Worm (Caenorhabditis elegans) whole organism, L3 larva: Measurements from ENCODE around the gene mpc-1.

ENCODE experiments used
- aly-2 ChIP-seq: fragments of 150-350 bp; optimal IDR thresholded peaks from 2 replicates; lab custom pipeline; 2014; ENCODE audit warnings: missing biosample characterization, missing genetic modification characterization
- ceh-28 ChIP-seq: fragments of 150-350 bp; optimal IDR thresholded peaks from 2 replicates; lab custom pipeline; 2014; ENCODE audit warnings: missing biosample characterization, missing genetic modification reagents, missing genetic modification characterization
- ceh-9 ChIP-seq: sonication (generic microtip); optimal IDR thresholded peaks from 2 replicates; lab custom pipeline; 2018; ENCODE audit warnings: missing biosample characterization, missing genetic modification characterization
- daf-12 ChIP-seq: fragments of 150-350 bp; optimal IDR thresholded peaks from 2 replicates; lab custom pipeline; 2014; ENCODE audit warnings: missing biosample characterization, missing genetic modification reagents, missing genetic modification characterization
- egl-5 ChIP-seq: fragments of 150-350 bp; optimal IDR thresholded peaks from 2 replicates; lab custom pipeline; 2017; ENCODE audit warnings: missing biosample characterization, missing genetic modification reagents, missing genetic modification characterization, inconsistent platforms
- elt-2 ChIP-seq: sonication (generic microtip); optimal IDR thresholded peaks from 2 replicates; lab custom pipeline; 2016; ENCODE audit warnings: missing genetic modification reagents, mild to moderate bottlenecking, missing genetic modification characterization, missing compliant biosample characterization
- elt-3 ChIP-seq, 3 experiments: fragments of 150-350 bp in 1 of 3; sonication (generic microtip) in 2 of 3; optimal IDR thresholded peaks; 2 replicates in 2 of 3; 4 replicates in 1 of 3; lab custom pipeline; 2014 to 2017; ENCODE audit warnings: missing biosample characterization in 3 of 3, missing genetic modification characterization in 3 of 3
- fkh-2 ChIP-seq: fragments of 150-350 bp; optimal IDR thresholded peaks from 2 replicates; lab custom pipeline; 2014; ENCODE audit warnings: missing biosample characterization, missing genetic modification reagents, missing genetic modification characterization
- fos-1 ChIP-seq: fragments of 150-350 bp; optimal IDR thresholded peaks from 2 replicates; lab custom pipeline; 2014; ENCODE audit warnings: missing biosample characterization, missing genetic modification characterization
- hmg-11 ChIP-seq: sonication (generic microtip); optimal IDR thresholded peaks from 2 replicates; lab custom pipeline; 2016; ENCODE audit warnings: missing genetic modification characterization, missing compliant biosample characterization
- jun-1 ChIP-seq: fragments of 150-350 bp; optimal IDR thresholded peaks from 2 replicates; lab custom pipeline; 2014; ENCODE audit warnings: missing biosample characterization, missing genetic modification reagents, missing genetic modification characterization
- lin-15B ChIP-seq: fragments of 150-350 bp; optimal IDR thresholded peaks from 2 replicates; lab custom pipeline; 2014; ENCODE audit warnings: missing biosample characterization, missing genetic modification characterization
- lin-39 ChIP-seq: fragments of 150-350 bp; optimal IDR thresholded peaks from 2 replicates; lab custom pipeline; 2018; ENCODE audit warnings: missing biosample characterization, missing genetic modification reagents, missing genetic modification characterization
- lsy-12 ChIP-seq: sonication (generic microtip); optimal IDR thresholded peaks from 2 replicates; lab custom pipeline; 2016; ENCODE audit warnings: mild to moderate bottlenecking, missing genetic modification characterization, missing compliant biosample characterization
- mdl-1 ChIP-seq: fragments of 150-350 bp; optimal IDR thresholded peaks from 2 replicates; lab custom pipeline; 2014; ENCODE audit warnings: missing biosample characterization, missing genetic modification characterization
- nfya-1 ChIP-seq: sonication (generic microtip); optimal IDR thresholded peaks from 2 replicates; lab custom pipeline; 2017; ENCODE audit warnings: missing genetic modification characterization, mild to moderate bottlenecking, missing compliant biosample characterization, antibody characterized with exemption, moderate library complexity; ENCODE audit not compliant: insufficient read depth
- nhr-12 ChIP-seq: fragments of 150-350 bp; optimal IDR thresholded peaks from 2 replicates; lab custom pipeline; 2014; ENCODE audit warnings: missing biosample characterization, missing genetic modification characterization
- nhr-23 ChIP-seq: fragments of 150-350 bp; optimal IDR thresholded peaks from 2 replicates; lab custom pipeline; 2014; ENCODE audit warnings: missing biosample characterization, missing genetic modification reagents, missing genetic modification characterization
- nhr-25 ChIP-seq: sonication (generic microtip); optimal IDR thresholded peaks from 2 replicates; lab custom pipeline; 2017; ENCODE audit warnings: missing biosample characterization, missing genetic modification characterization
- nhr-43 ChIP-seq: sonication (generic microtip); optimal IDR thresholded peaks from 2 replicates; lab custom pipeline; 2016; ENCODE audit warnings: mild to moderate bottlenecking, missing genetic modification characterization, missing compliant biosample characterization; ENCODE audit not compliant: poor library complexity, severe bottlenecking
- nhr-67 ChIP-seq: fragments of 150-350 bp; optimal IDR thresholded peaks from 2 replicates; lab custom pipeline; 2014; ENCODE audit warnings: missing biosample characterization, missing genetic modification characterization
- nhr-77 ChIP-seq: fragments of 150-350 bp; optimal IDR thresholded peaks from 2 replicates; lab custom pipeline; 2014; ENCODE audit warnings: missing biosample characterization, missing genetic modification characterization
- pha-4 ChIP-seq: fragments of 150-350 bp; optimal IDR thresholded peaks from 2 replicates; lab custom pipeline; 2014; ENCODE audit warnings: missing biosample characterization, missing genetic modification reagents, missing genetic modification characterization
- sea-2 ChIP-seq: fragments of 150-350 bp; sonication (generic microtip); optimal IDR thresholded peaks from 4 replicates; lab custom pipeline; 2014; ENCODE audit warnings: missing biosample characterization, missing genetic modification reagents, missing genetic modification characterization
- skn-1 ChIP-seq: fragments of 150-350 bp; optimal IDR thresholded peaks from 2 replicates; lab custom pipeline; 2014; ENCODE audit warnings: missing biosample characterization, missing genetic modification characterization
- snpc-4 ChIP-seq: fragments of 150-350 bp; optimal IDR thresholded peaks from 2 replicates; lab custom pipeline; 2014; ENCODE audit warnings: missing biosample characterization, missing genetic modification characterization
- tbx-2 ChIP-seq: sonication (generic microtip); optimal IDR thresholded peaks from 2 replicates; lab custom pipeline; 2016; ENCODE audit warnings: mild to moderate bottlenecking, missing genetic modification characterization, missing compliant biosample characterization
- zag-1 ChIP-seq: fragments of 150-350 bp; optimal IDR thresholded peaks from 2 replicates; lab custom pipeline; 2014; ENCODE audit warnings: missing biosample characterization, missing genetic modification characterization
- ztf-11 ChIP-seq: fragments of 150-350 bp; optimal IDR thresholded peaks from 2 replicates; lab custom pipeline; 2014; ENCODE audit warnings: missing biosample characterization, missing genetic modification characterization
- ztf-4 ChIP-seq: fragments of 150-350 bp; optimal IDR thresholded peaks from 2 replicates; lab custom pipeline; 2014; ENCODE audit warnings: missing biosample characterization, missing genetic modification characterization

Gene mpc-1

ce11 chrIII:4367649-4368048 is 45.6 kb upstream of the mpc-1 start, which contains the start of gene ckb-2:
ckb-2 (plus strand) TSS chrIII:4367949.
- no peak for TF ChIP-seq ceh-28 (tag; lab: Kevin White, UChicago)
- no peak for TF ChIP-seq lin-39 (tag; lab: Kevin White, UChicago)
- TF ChIP-seq sea-2 (GFP tag; lab: Kevin White, UChicago), result no peak
- TF ChIP-seq snpc-4 (tag; lab: Kevin White, UChicago), result no peak
- no peak for TF ChIP-seq zag-1
- TF ChIP-seq ztf-11, result no peak
- no peak for TF ChIP-seq nhr-25 (tag; lab: Kevin White, UChicago)
- no peak for TF ChIP-seq nhr-43 (tag; lab: Kevin White, UChicago)
- no peak for TF ChIP-seq nfya-1 (tag; lab: Kevin White, UChicago)
- no peak for TF ChIP-seq ceh-9 (tag; lab: Kevin White, UChicago)
- TF ChIP-seq skn-1 (tag; lab: Kevin White, UChicago), result no peak

- TF ChIP-seq nhr-25 (tag; lab: Kevin White, UChicago), result peak; percentile 49
- peak; percentile 44 for TF ChIP-seq tbx-2
- TF ChIP-seq elt-2, result peak; percentile 34
- peak; percentile 23 for TF ChIP-seq ceh-28 (tag; lab: Kevin White, UChicago)
- peak; percentile 40 for TF ChIP-seq nfya-1 (tag; lab: Kevin White, UChicago)
- peak; percentile 17 for TF ChIP-seq nhr-43 (tag; lab: Kevin White, UChicago)
- TF ChIP-seq hmg-11 (tag; lab: Kevin White, UChicago), result peak; percentile 83
These were observed 43.9 kb upstream of the mpc-1 start for ce11 chrIII:4369381-4369809.

ce11 chrIII:4370585-4370984 is 42.7 kb upstream of the mpc-1 start, which contains the start of gene ckb-3:
ckb-3 (plus strand) TSS chrIII:4370885.
- no peak for TF ChIP-seq elt-2
- no peak for TF ChIP-seq daf-12 (tag; lab: Kevin White, UChicago)
- no peak for TF ChIP-seq nhr-77
- no peak for TF ChIP-seq hmg-11 (tag; lab: Kevin White, UChicago)
- no peak for TF ChIP-seq lin-15B
- TF ChIP-seq ceh-9 (tag; lab: Kevin White, UChicago), result no peak
- no peak for TF ChIP-seq ztf-11
- no peak for TF ChIP-seq fos-1 (tag; lab: Kevin White, UChicago)

- TF ChIP-seq pha-4 (tag; lab: Kevin White, UChicago) (peak; percentile 24), nhr-12 (no peak), nhr-67 (tag; lab: Kevin White, UChicago) (no peak)
These were observed 40.4 kb upstream of the mpc-1 start for ce11 chrIII:4372894-4373293.

- TF ChIP-seq fkh-2 (no peak), ztf-4 (tag; lab: Kevin White, UChicago) (no peak), mdl-1 (tag; lab: Kevin White, UChicago) (no peak), nhr-25 (tag; lab: Kevin White, UChicago) (no peak), pha-4 (tag; lab: Kevin White, UChicago) (no peak), hmg-11 (tag; lab: Kevin White, UChicago) (no peak), skn-1 (tag; lab: Kevin White, UChicago) (no peak), aly-2 (no peak), egl-5 (tag; lab: Kevin White, UChicago) (no peak), lin-15B (no peak)
These were observed 38.4 kb upstream of the mpc-1 start, which contains the start of gene pals-26 for ce11 chrIII:4374854-4375253. pals-26 (plus strand) TSS chrIII:4375154.

- TF ChIP-seq pha-4 (tag; lab: Kevin White, UChicago) (peak; percentile 29), lsy-12 (peak; percentile 44), nhr-25 (tag; lab: Kevin White, UChicago) (peak; percentile 67), jun-1 (tag; lab: Kevin White, UChicago) (peak; percentile 9), nhr-77 (peak; percentile 49), elt-2 (peak; percentile 40), nhr-43 (tag; lab: Kevin White, UChicago) (peak; percentile 54), hmg-11 (tag; lab: Kevin White, UChicago) (peak; percentile 68), nfya-1 (tag; lab: Kevin White, UChicago) (peak; percentile 34), elt-3 (tag; optimal IDR thresholded peaks at IDR 0.05; lab: Kevin White, UChicago) (peak in 1 of 3 experiments; percentile 16), ztf-4 (tag; lab: Kevin White, UChicago) (peak; percentile 63), tbx-2 (peak; percentile 29), nhr-23 (tag; lab: Kevin White, UChicago) (peak; percentile 54)
These were observed 34.5 kb upstream of the mpc-1 start for ce11 chrIII:4378600-4379293.
